ENCODE assay signal across 3 fruit fly cellular contexts in the genomic region with DNA sequence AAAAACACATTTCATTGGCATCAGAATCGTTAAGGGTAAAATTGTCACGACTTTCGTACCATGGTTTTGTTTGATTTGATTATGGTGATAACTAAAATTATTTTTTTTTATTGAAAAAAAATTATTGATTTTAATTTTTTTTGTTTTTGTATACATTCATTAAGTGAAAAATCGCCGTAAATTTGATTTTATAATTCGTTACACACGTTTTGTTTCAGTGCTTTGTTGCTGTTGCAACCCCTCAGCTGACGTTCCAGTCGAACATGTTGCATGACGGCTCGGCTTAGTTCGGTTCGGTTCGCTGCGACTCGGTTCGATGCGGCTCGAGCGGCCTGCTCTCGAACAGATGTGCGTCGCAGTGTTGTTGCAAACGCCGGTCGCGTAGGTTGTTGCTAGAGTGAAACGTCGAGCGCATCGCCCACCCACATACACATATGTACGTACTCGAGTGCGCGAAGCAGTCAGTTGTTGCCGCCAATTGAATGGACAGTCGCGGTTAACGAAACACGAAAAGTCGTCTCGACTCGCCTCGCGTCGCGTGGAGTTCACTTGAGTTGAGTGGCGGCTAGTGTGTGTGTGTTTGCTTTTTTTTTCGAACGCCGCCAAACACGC.
TF ChIP-seq lines count a peak whose summit lies in the region.

Gene kek5 (plus strand): TSS at position 352 of the 612 bp plus-strand sequence.

TF ChIP-seq in whole organism, embryonic, 481 proteins besides CTCF, POLR2A, EP300 and RAD21 (continued from another document and continues in another):
- TF ChIP-seq Taf1 (GFP tag; IDR thresholded peaks at IDR 0.05; lab: Robert Waterston, UW) (no peak), hkb (optimal IDR thresholded peaks at IDR 0.05; lab: Kevin White, UChicago) (no peak), hkb (GFP tag; IDR thresholded peaks at IDR 0.05; lab: Robert Waterston, UW) (peak; percentile 49; the same call in 1 of the 2 replicates), vvl (GFP tag; IDR thresholded peaks at IDR 0.05; lab: Robert Waterston, UW) (peak; percentile 63), CG7839 (tag; optimal IDR thresholded peaks at IDR 0.05; lab: Kevin White, UChicago) (peak; percentile 47), hth (optimal IDR thresholded peaks at IDR 0.05; lab: Kevin White, UChicago) (no peak), sim (GFP tag; IDR thresholded peaks at IDR 0.05; lab: Robert Waterston, UW) (no peak), CoRest (tag; optimal IDR thresholded peaks at IDR 0.05; lab: Kevin White, UChicago) (peak; percentile 20), chinmo (GFP tag; IDR thresholded peaks at IDR 0.05; lab: Robert Waterston, UW; ENCODE audit: partially characterized antibody) (peak; percentile 70; the same call in 1 of the 4 replicates), Hmr (GFP tag; optimal IDR thresholded peaks at IDR 0.05; lab: Kevin White, UChicago) (peak; percentile 54), CG7786 (GFP tag; optimal IDR thresholded peaks at IDR 0.05; lab: Kevin White, UChicago) (no peak), Med (GFP tag; lab: Kevin White, UChicago) (peak; percentile 88), CG13287 (GFP tag; IDR thresholded peaks at IDR 0.05; lab: Robert Waterston, UW; ENCODE audit: partially characterized antibody) (peak; percentile 21; the same call in 1 of the 2 replicates), pnt (GFP tag; optimal IDR thresholded peaks at IDR 0.05; lab: Kevin White, UChicago) (no peak), CG1647 (GFP tag; optimal IDR thresholded peaks at IDR 0.05; lab: Kevin White, UChicago) (no peak), HLH54F (GFP tag; optimal IDR thresholded peaks at IDR 0.05; lab: Kevin White, UChicago) (no peak), Dip2 (GFP tag; IDR thresholded peaks at IDR 0.05; lab: Robert Waterston, UW) (no peak), CG30403 (GFP tag; optimal IDR thresholded peaks at IDR 0.05; lab: Kevin White, UChicago) (peak; percentile 39), Ssrp (tag; optimal IDR thresholded peaks at IDR 0.05; lab: Kevin White, UChicago) (peak; percentile 38), usp (GFP tag; optimal IDR thresholded peaks at IDR 0.05; lab: Kevin White, UChicago) (no peak), CG4424 (GFP tag; optimal IDR thresholded peaks at IDR 0.05; lab: Kevin White, UChicago) (peak; percentile 44), CG8290 (GFP tag; optimal IDR thresholded peaks at IDR 0.05; lab: Kevin White, UChicago) (no peak), CG8290 (tag; optimal IDR thresholded peaks at IDR 0.05; lab: Kevin White, UChicago) (peak in 1 of 2 experiments; percentile 66), CG14441 (GFP tag; IDR thresholded peaks at IDR 0.05; lab: Robert Waterston, UW) (peak; percentile 32; the same call in 1 of the 2 replicates), CG10654 (GFP tag; optimal IDR thresholded peaks at IDR 0.05; lab: Kevin White, UChicago) (peak; percentile 37), CG3726 (GFP tag; IDR thresholded peaks at IDR 0.05; lab: Robert Waterston, UW) (no peak), grau (tag; optimal IDR thresholded peaks at IDR 0.05; lab: Kevin White, UChicago) (peak; percentile 33), MESR4 (GFP tag; optimal IDR thresholded peaks at IDR 0.05; lab: Kevin White, UChicago) (no peak), Dref (GFP tag; IDR thresholded peaks at IDR 0.05; lab: Robert Waterston, UW) (no peak), Hsf (GFP tag; optimal IDR thresholded peaks at IDR 0.05; lab: Kevin White, UChicago) (peak; percentile 28), sens (GFP tag; lab: Kevin White, UChicago) (peak; percentile 81), org-1 (GFP tag; optimal IDR thresholded peaks at IDR 0.05; lab: Kevin White, UChicago) (peak; percentile 8), ato (GFP tag; IDR thresholded peaks at IDR 0.05; lab: Robert Waterston, UW; ENCODE audit: partially characterized antibody) (0 out of 2 replicates have a peak, but pooled peaks have one; percentile 26), dmrt99B (tag; optimal IDR thresholded peaks at IDR 0.05; lab: Kevin White, UChicago) (peak; percentile 41), ind (GFP tag; optimal IDR thresholded peaks at IDR 0.05; lab: Kevin White, UChicago) (peak; percentile 32), CG4820 (GFP tag; optimal IDR thresholded peaks at IDR 0.05; lab: Kevin White, UChicago) (no peak), lmd (GFP tag; IDR thresholded peaks at IDR 0.05; lab: Robert Waterston, UW) (no peak), Fer1 (GFP tag; optimal IDR thresholded peaks at IDR 0.05; lab: Kevin White, UChicago) (peak; percentile 60), zen2 (GFP tag; IDR thresholded peaks at IDR 0.05; lab: Robert Waterston, UW; ENCODE audit: partially characterized antibody) (peak; percentile 51; the same call in 2 of the 3 replicates), Deaf1 (tag; optimal IDR thresholded peaks at IDR 0.05; lab: Kevin White, UChicago) (peak; percentile 75), wor (GFP tag; IDR thresholded peaks at IDR 0.05; lab: Robert Waterston, UW) (no peak)

TF ChIP-seq in whole organism, prepupa, 60 proteins besides CTCF, POLR2A, EP300 and RAD21 (continued from another document):
- peak; percentile 56; the same call in 1 of the 3 replicates for TF ChIP-seq eg (GFP tag; IDR thresholded peaks at IDR 0.05; lab: Robert Waterston, UW)
- peak; percentile 55 for TF ChIP-seq pdm3 (GFP tag; optimal IDR thresholded peaks at IDR 0.05; lab: Kevin White, UChicago)
- TF ChIP-seq svp (GFP tag; lab: Kevin White, UChicago), result peak; percentile 76
- peak; percentile 54 for TF ChIP-seq Met (GFP tag; optimal IDR thresholded peaks at IDR 0.05; lab: Kevin White, UChicago)
- TF ChIP-seq Hr4 (GFP tag; optimal IDR thresholded peaks at IDR 0.05; lab: Kevin White, UChicago), result peak; percentile 40
- peak; percentile 76 for TF ChIP-seq CG15336 (GFP tag; IDR thresholded peaks at IDR 0.05; lab: Robert Waterston, UW)
- TF ChIP-seq CG31627 (GFP tag; optimal IDR thresholded peaks at IDR 0.05; lab: Kevin White, UChicago), result no peak
- TF ChIP-seq CG8119 (GFP tag; IDR thresholded peaks at IDR 0.05; lab: Robert Waterston, UW), result peak; percentile 72; the same call in 2 of the 3 replicates
- no peak for TF ChIP-seq fd59A (GFP tag; optimal IDR thresholded peaks at IDR 0.05; lab: Kevin White, UChicago)
- TF ChIP-seq achi (GFP tag; optimal IDR thresholded peaks at IDR 0.05; lab: Kevin White, UChicago), result peak; percentile 40
- TF ChIP-seq OdsH (GFP tag; optimal IDR thresholded peaks at IDR 0.05; lab: Kevin White, UChicago), result peak; percentile 40
- TF ChIP-seq Ets21C (GFP tag; optimal IDR thresholded peaks at IDR 0.05; lab: Kevin White, UChicago), result no peak
- peak; percentile 17 for TF ChIP-seq Eip75B (GFP tag; optimal IDR thresholded peaks at IDR 0.05; lab: Kevin White, UChicago)
- TF ChIP-seq Gug (GFP tag; IDR thresholded peaks at IDR 0.05; lab: Robert Waterston, UW), result no peak
- TF ChIP-seq Ets96B (tag; optimal IDR thresholded peaks at IDR 0.05; lab: Kevin White, UChicago), result peak; percentile 27
- no peak for TF ChIP-seq CG1621 (tag; optimal IDR thresholded peaks at IDR 0.05; lab: Kevin White, UChicago)
- TF ChIP-seq Eip78C (GFP tag; lab: Kevin White, UChicago), result peak; percentile 77
- no peak for TF ChIP-seq CG10669 (GFP tag; optimal IDR thresholded peaks at IDR 0.05; lab: Kevin White, UChicago)
- peak; percentile 17 for TF ChIP-seq CG3919 (GFP tag; optimal IDR thresholded peaks at IDR 0.05; lab: Kevin White, UChicago)
- peak; percentile 53 for TF ChIP-seq Smox (GFP tag; optimal IDR thresholded peaks at IDR 0.05; lab: Kevin White, UChicago)
- peak; percentile 21 for TF ChIP-seq CG34406 (GFP tag; optimal IDR thresholded peaks at IDR 0.05; lab: Kevin White, UChicago)
- no peak for TF ChIP-seq CG9139 (GFP tag; optimal IDR thresholded peaks at IDR 0.05; lab: Kevin White, UChicago)
- TF ChIP-seq Sox14 (GFP tag; optimal IDR thresholded peaks at IDR 0.05; lab: Kevin White, UChicago), result no peak
- no peak for TF ChIP-seq CG6854 (GFP tag; optimal IDR thresholded peaks at IDR 0.05; lab: Kevin White, UChicago)
- peak; percentile 2 for TF ChIP-seq dsx (GFP tag; optimal IDR thresholded peaks at IDR 0.05; lab: Kevin White, UChicago; ENCODE audit: poor library complexity, severe bottlenecking)
- TF ChIP-seq Sox102F (GFP tag; optimal IDR thresholded peaks at IDR 0.05; lab: Kevin White, UChicago), result peak; percentile 25
- peak; percentile 43 for TF ChIP-seq lz (GFP tag; optimal IDR thresholded peaks at IDR 0.05; lab: Kevin White, UChicago)
- peak; percentile 34 for TF ChIP-seq CG6792 (GFP tag; optimal IDR thresholded peaks at IDR 0.05; lab: Kevin White, UChicago)
- TF ChIP-seq CG10631 (GFP tag; optimal IDR thresholded peaks at IDR 0.05; lab: Kevin White, UChicago), result peak; percentile 34
- TF ChIP-seq CG3032 (tag; optimal IDR thresholded peaks at IDR 0.05; lab: Kevin White, UChicago), result no peak
- TF ChIP-seq Blimp-1 (GFP tag; optimal IDR thresholded peaks at IDR 0.05; lab: Kevin White, UChicago), result no peak
- no peak for TF ChIP-seq CG11294 (GFP tag; IDR thresholded peaks at IDR 0.05; lab: Robert Waterston, UW)
- TF ChIP-seq CG32006 (GFP tag; optimal IDR thresholded peaks at IDR 0.05; lab: Kevin White, UChicago), result peak; percentile 50
- TF ChIP-seq Sox15 (GFP tag; optimal IDR thresholded peaks at IDR 0.05; lab: Kevin White, UChicago), result no peak
- TF ChIP-seq CG6808 (GFP tag; optimal IDR thresholded peaks at IDR 0.05; lab: Kevin White, UChicago), result no peak
- TF ChIP-seq Hr38 (GFP tag; optimal IDR thresholded peaks at IDR 0.05; lab: Kevin White, UChicago), result no peak
- TF ChIP-seq CG11762 (GFP tag; optimal IDR thresholded peaks at IDR 0.05; lab: Kevin White, UChicago; ENCODE audit: insufficient read depth), result no peak
- no peak for TF ChIP-seq ss (GFP tag; optimal IDR thresholded peaks at IDR 0.05; lab: Kevin White, UChicago)
- TF ChIP-seq spab (GFP tag; optimal IDR thresholded peaks at IDR 0.05; lab: Kevin White, UChicago), result no peak

TF ChIP-seq in whole organism, wandering third instar larva, 38 proteins besides CTCF, POLR2A, EP300 and RAD21 (continued from another document):
- no peak for TF ChIP-seq Jra (GFP tag; optimal IDR thresholded peaks at IDR 0.05; lab: Kevin White, UChicago)
- TF ChIP-seq dl (GFP tag; optimal IDR thresholded peaks at IDR 0.05; lab: Kevin White, UChicago; ENCODE audit: insufficient read depth in 1 of 2, partially characterized antibody in 2 of 2), result no peak
- no peak for TF ChIP-seq Myc (optimal IDR thresholded peaks at IDR 0.05; lab: Kevin White, UChicago)
- TF ChIP-seq jim (GFP tag; optimal IDR thresholded peaks at IDR 0.05; lab: Kevin White, UChicago), result no peak
- TF ChIP-seq lola (GFP tag; optimal IDR thresholded peaks at IDR 0.05; lab: Kevin White, UChicago), result no peak
- TF ChIP-seq Hr83 (GFP tag; optimal IDR thresholded peaks at IDR 0.05; lab: Kevin White, UChicago; ENCODE audit: poor library complexity, severe bottlenecking), result no peak
- no peak for TF ChIP-seq N (GFP tag; optimal IDR thresholded peaks at IDR 0.05; lab: Kevin White, UChicago)
- TF ChIP-seq rgr (GFP tag; optimal IDR thresholded peaks at IDR 0.05; lab: Kevin White, UChicago), result peak; percentile 29
- TF ChIP-seq Vsx2 (GFP tag; optimal IDR thresholded peaks at IDR 0.05; lab: Kevin White, UChicago; ENCODE audit: partially characterized antibody), result no peak
- TF ChIP-seq brk (GFP tag; optimal IDR thresholded peaks at IDR 0.05; lab: Kevin White, UChicago), result peak; percentile 52
